Worm (Caenorhabditis elegans) whole organism, L4/young adult: ENCODE results near the gene srb-17.

Experiments
- W03F9.2 ChIP-seq: fragments of 150-350 bp; optimal IDR thresholded peaks from 2 replicates; lab custom pipeline; 2014; ENCODE audit warnings: missing biosample characterization, missing genetic modification characterization
- dao-5 ChIP-seq: sonication (generic microtip); optimal IDR thresholded peaks from 2 replicates; lab custom pipeline; 2016; ENCODE audit warnings: missing genotype, missing genetic modification characterization, moderate library complexity, missing compliant biosample characterization
- him-1 ChIP-seq: sonication (generic microtip); optimal IDR thresholded peaks from 2 replicates; lab custom pipeline; 2016; ENCODE audit warnings: missing genotype, missing genetic modification reagents, missing genetic modification characterization, missing compliant biosample characterization

DNA sequence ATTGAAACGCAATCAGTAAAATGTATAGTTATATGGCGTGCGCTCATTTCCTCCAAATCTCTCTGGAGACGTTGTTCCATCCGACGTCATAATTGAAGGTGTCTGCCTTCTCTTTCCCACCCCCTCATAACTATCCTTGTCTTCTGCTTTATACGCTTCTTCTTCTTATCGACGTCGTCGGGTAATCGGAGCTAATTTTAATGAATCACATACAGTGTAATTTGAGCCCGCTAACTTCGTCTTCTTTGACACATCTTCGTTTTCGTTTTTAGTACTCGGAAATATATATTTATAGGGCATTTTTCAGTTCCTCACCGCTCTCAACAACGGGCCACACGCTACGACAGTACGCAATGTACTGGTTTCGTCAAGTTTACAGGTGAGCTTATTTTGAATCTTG, 20.6 kb downstream of the srb-17 start, which contains the start of gene ins-1:
- no peak for TF ChIP-seq dao-5 (tag; lab: Kevin White, UChicago)
- no peak for TF ChIP-seq him-1 (tag; lab: Kevin White, UChicago)
- no peak for TF ChIP-seq W03F9.2 (tag; lab: Kevin White, UChicago)
